Worm (Caenorhabditis elegans): ENCODE measurements around the gene sir-2.2.

Gene sir-2.2

ce11 chrX:13362486-13362885 lies 34.6 kb downstream of the sir-2.2 start, which contains the start of gene C49F8.15:
Gene C49F8.15 (minus strand): TSS chrX:13362586.
- TF ChIP-seq ceh-100 (GFP tag; IDR thresholded peaks at IDR 0.05) (no peak), nhr-179 (tag; optimal IDR thresholded peaks at IDR 0.05) (no peak), T07F8.4 (tag; optimal IDR thresholded peaks at IDR 0.05) (no peak), lin-26 (GFP tag; IDR thresholded peaks at IDR 0.05) (no peak), lsl-1 (GFP tag; optimal IDR thresholded peaks at IDR 0.05) (no peak)

- no peak for TF ChIP-seq Y53F4B.3 (GFP tag; IDR thresholded peaks at IDR 0.05)
- TF ChIP-seq C06A6.2 (GFP tag; conservative IDR thresholded peaks at IDR 0.05), result no peak
- no peak for TF ChIP-seq lin-35 (GFP tag; optimal IDR thresholded peaks at IDR 0.05)
- no peak for TF ChIP-seq B0019.2 (GFP tag; conservative IDR thresholded peaks at IDR 0.05)
- TF ChIP-seq bed-1 (GFP tag; IDR thresholded peaks at IDR 0.05), result no peak
- no peak for TF ChIP-seq D2030.7 (GFP tag; IDR thresholded peaks at IDR 0.05)
Measured at ce11 chrX:13364897-13365296, 37.0 kb downstream of the sir-2.2 start, which contains the start of gene C49F8.1. Gene C49F8.1 (minus strand): TSS chrX:13364997.

ce11 chrX:13366955-13367354 lies 39.1 kb downstream of the sir-2.2 start:
- no peak for TF ChIP-seq aptf-2 (GFP tag; conservative IDR thresholded peaks at IDR 0.05)
- peak; percentile 69; the same call in 1 of the 2 replicates for TF ChIP-seq cebp-1 (GFP tag; IDR thresholded peaks at IDR 0.05)
- TF ChIP-seq cebp-1 (tag; optimal IDR thresholded peaks at IDR 0.05), result peak; percentile 87

- TF ChIP-seq Y79H2A.3 (GFP tag; conservative IDR thresholded peaks at IDR 0.05) (no peak), cebp-1 (GFP tag; IDR thresholded peaks at IDR 0.05) (no peak), cebp-1 (tag; optimal IDR thresholded peaks at IDR 0.05) (peak; percentile 0), nhr-27 (tag; optimal IDR thresholded peaks at IDR 0.05) (no peak), B0336.3 (GFP tag; IDR thresholded peaks at IDR 0.05) (no peak), rec-8 (tag; optimal IDR thresholded peaks at IDR 0.05) (no peak), sdz-38 (tag; optimal IDR thresholded peaks at IDR 0.05) (no peak), ztf-22 (GFP tag; optimal IDR thresholded peaks at IDR 0.05) (peak; percentile 50), ztf-25 (GFP tag; IDR thresholded peaks at IDR 0.05) (no peak), mes-4 (tag; optimal IDR thresholded peaks at IDR 0.05) (no peak), zim-3 (tag; optimal IDR thresholded peaks at IDR 0.05) (no peak), C06A6.2 (GFP tag; conservative IDR thresholded peaks at IDR 0.05) (no peak), F37B4.10 (GFP tag; IDR thresholded peaks at IDR 0.05) (no peak), akir-1 (GFP tag; optimal IDR thresholded peaks at IDR 0.05) (no peak), bed-2 (GFP tag; IDR thresholded peaks at IDR 0.05) (no peak), nhr-80 (tag; optimal IDR thresholded peaks at IDR 0.05) (peak; percentile 92), lag-1 (GFP tag; IDR thresholded peaks at IDR 0.05) (no peak), lin-40 (tag; optimal IDR thresholded peaks at IDR 0.05) (no peak), hmg-1.2 (GFP tag; IDR thresholded peaks at IDR 0.05) (no peak)
Measured at ce11 chrX:13368283-13368682, 40.4 kb downstream of the sir-2.2 start.

ce11 chrX:13376185-13376584 lies 48.3 kb downstream of the sir-2.2 start:
- TF ChIP-seq egrh-3 (GFP tag; IDR thresholded peaks at IDR 0.05), result peak; percentile 48; the same call in 1 of the 2 replicates
- no peak for TF ChIP-seq sptf-2 (GFP tag; optimal IDR thresholded peaks at IDR 0.05)
- peak; percentile 78 for TF ChIP-seq zfh-2 (GFP tag; conservative IDR thresholded peaks at IDR 0.05)

Measured in whole organism, young adult.